Fruit fly (Drosophila melanogaster) whole organism, pupa: ENCODE results near the gene Acam.

ENCODE experiments used
- CG13204 ChIP-seq: fragments of 200-800 bp; sonication (Bioruptor generic); optimal IDR thresholded peaks from 2 replicates; lab custom pipeline; 2018; ENCODE audit warnings: missing biosample characterization, mild to moderate bottlenecking, missing genetic modification characterization, moderate library complexity
- CG15710 ChIP-seq: fragments of 200-800 bp; sonication (Bioruptor generic); optimal IDR thresholded peaks from 2 replicates; lab custom pipeline; 2018; ENCODE audit warnings: missing biosample characterization, mild to moderate bottlenecking, missing genetic modification characterization, moderate library complexity
- CG4496 ChIP-seq: fragments of 200-800 bp; sonication (Bioruptor generic); IDR thresholded peaks from 3 replicates; pipeline ENCODE4 v1.3.6; 2022; ENCODE audit warnings: missing biosample characterization, missing genetic modification characterization
- D1 ChIP-seq: fragments of 200-800 bp; sonication (Bioruptor generic); optimal IDR thresholded peaks from 2 replicates; lab custom pipeline; 2018; ENCODE audit warnings: missing biosample characterization, mild to moderate bottlenecking, missing genetic modification characterization, moderate library complexity
- Pif1B ChIP-seq: fragments of 200-800 bp; sonication (Bioruptor generic); optimal IDR thresholded peaks from 3 replicates; lab custom pipeline; 2016; ENCODE audit warnings: missing biosample characterization, missing genetic modification characterization
- fd96Ca ChIP-seq: fragments of 200-800 bp; sonication (Bioruptor generic); IDR thresholded peaks from 3 replicates; pipeline ENCODE4 v1.3.6; 2022; ENCODE audit warnings: missing biosample characterization, missing genetic modification characterization

DNA sequence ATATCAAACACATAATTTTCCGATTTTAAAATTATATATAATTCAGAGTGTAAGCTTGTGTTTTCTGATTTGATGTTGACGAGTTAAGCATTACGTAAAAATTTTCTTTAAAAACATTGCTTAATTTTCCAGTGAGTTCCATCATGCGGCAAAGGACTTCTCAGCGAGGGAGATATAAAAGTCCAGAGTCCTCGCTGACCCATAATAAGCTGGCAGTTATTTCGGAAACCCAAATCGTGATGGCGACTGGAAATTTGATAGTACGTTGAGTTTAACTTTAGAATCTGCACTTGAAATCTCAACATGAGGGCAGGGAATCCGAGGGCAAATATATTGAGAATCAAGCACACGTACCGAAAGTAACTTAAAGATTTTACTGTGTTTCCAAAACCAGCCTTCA, 36.4 kb upstream of the Acam start, which contains the start of the genes CG17197 and CG17198:
- TF ChIP-seq CG13204 (no peak), Pif1B (GFP tag; lab: Kevin White, UChicago) (no peak), CG4496 (GFP tag; lab: Robert Waterston, UW) (no peak), D1 (tag; lab: Kevin White, UChicago) (no peak), CG15710 (no peak), fd96Ca (GFP tag; lab: Robert Waterston, UW) (no peak)
